Fruit fly (Drosophila melanogaster): Measurements from ENCODE around the gene Mnt.

Mnt gene

DNA sequence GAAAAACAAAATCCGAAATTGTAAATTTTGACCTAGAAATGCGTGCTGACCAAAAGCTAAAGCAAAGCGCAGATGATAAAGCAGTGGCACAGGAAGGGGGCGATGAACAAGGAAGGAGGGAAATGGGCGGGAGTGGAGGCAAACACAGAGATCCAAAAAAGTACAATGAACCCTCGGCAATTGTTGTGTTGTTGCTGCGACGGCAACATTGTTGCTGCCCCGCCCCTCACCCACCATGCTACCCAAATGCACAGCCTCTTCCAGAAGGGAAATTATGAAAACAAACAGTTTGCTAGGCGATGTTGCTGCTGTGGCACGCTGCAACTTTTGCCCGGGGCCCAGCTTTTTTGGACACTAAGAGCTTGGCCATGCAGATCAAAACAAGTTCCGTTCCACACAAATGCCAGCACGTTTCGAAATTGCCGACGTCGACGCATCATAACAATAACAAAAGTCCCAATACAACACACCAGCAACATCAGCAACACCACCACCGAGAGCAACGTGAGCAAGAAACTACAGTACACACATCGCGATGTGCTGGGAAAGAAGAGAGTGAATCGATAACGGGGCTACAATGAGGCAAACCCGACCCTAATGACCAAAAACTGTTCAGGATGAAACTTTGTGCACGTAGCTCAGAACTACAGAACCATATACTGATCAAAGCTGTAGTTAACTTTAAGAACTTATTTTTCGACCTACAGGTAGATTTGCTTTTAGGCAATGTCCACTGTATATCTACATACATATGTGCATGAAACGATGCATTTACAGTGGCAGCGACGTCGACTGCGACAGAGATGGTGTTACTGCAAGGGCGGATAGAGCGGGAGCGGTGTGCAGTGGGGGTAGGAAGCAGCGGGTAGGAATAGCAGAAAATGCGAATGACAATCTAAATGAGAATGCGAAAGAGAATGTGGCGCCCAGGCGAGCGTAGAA lies 15.1 kb downstream of the Mnt start (continued):
- TF ChIP-seq wdn (GFP tag; IDR thresholded peaks at IDR 0.05) (no peak), gcm2 (GFP tag; optimal IDR thresholded peaks at IDR 0.05) (peak; percentile 17), klu (GFP tag; IDR thresholded peaks at IDR 0.05) (no peak), cad (GFP tag; optimal IDR thresholded peaks at IDR 0.05) (no peak), Chrac-16 (GFP tag; optimal IDR thresholded peaks at IDR 0.05) (peak; percentile 44), fd64A (GFP tag; optimal IDR thresholded peaks at IDR 0.05) (peak; percentile 57), CG10147 (GFP tag; optimal IDR thresholded peaks at IDR 0.05) (no peak), sens (GFP tag) (peak; percentile 97), lov (optimal IDR thresholded peaks at IDR 0.05) (no peak), lov (GFP tag; IDR thresholded peaks at IDR 0.05) (no peak), scrt (GFP tag; optimal IDR thresholded peaks at IDR 0.05) (peak; percentile 39), Dll (GFP tag; IDR thresholded peaks at IDR 0.05; ENCODE audit: partially characterized antibody) (no peak), run (tag; optimal IDR thresholded peaks at IDR 0.05) (peak; percentile 52), btn (GFP tag; optimal IDR thresholded peaks at IDR 0.05) (peak; percentile 60), Side (GFP tag; optimal IDR thresholded peaks at IDR 0.05) (peak; percentile 72), Meics (GFP tag; optimal IDR thresholded peaks at IDR 0.05) (no peak), ems (GFP tag; optimal IDR thresholded peaks at IDR 0.05) (peak; percentile 12), br (optimal IDR thresholded peaks at IDR 0.05) (no peak), mirr (GFP tag; optimal IDR thresholded peaks at IDR 0.05) (no peak), Atf-2 (GFP tag; optimal IDR thresholded peaks at IDR 0.05) (peak; percentile 24), Rx (GFP tag; IDR thresholded peaks at IDR 0.05) (peak; percentile 72), wek (GFP tag; optimal IDR thresholded peaks at IDR 0.05) (peak; percentile 62), CG2678 (tag; optimal IDR thresholded peaks at IDR 0.05) (peak; percentile 82), sim (GFP tag; IDR thresholded peaks at IDR 0.05) (peak; percentile 21; the same call in 1 of the 2 replicates), so (GFP tag; IDR thresholded peaks at IDR 0.05) (peak; percentile 58; the same call in 1 of the 3 replicates), CG8089 (GFP tag; optimal IDR thresholded peaks at IDR 0.05) (peak; percentile 47), CG12071 (GFP tag; optimal IDR thresholded peaks at IDR 0.05) (peak; percentile 50), vnd (GFP tag; IDR thresholded peaks at IDR 0.05; ENCODE audit: partially characterized antibody) (no peak), CG1529 (GFP tag; optimal IDR thresholded peaks at IDR 0.05) (peak; percentile 65), Elba2 (GFP tag; optimal IDR thresholded peaks at IDR 0.05) (no peak), sqz (GFP tag; optimal IDR thresholded peaks at IDR 0.05) (peak; percentile 24), CG31388 (GFP tag; optimal IDR thresholded peaks at IDR 0.05) (no peak), pfk (GFP tag; optimal IDR thresholded peaks at IDR 0.05) (no peak), prd (optimal IDR thresholded peaks at IDR 0.05) (no peak), prd (GFP tag; IDR thresholded peaks at IDR 0.05) (peak; percentile 83), CG7786 (GFP tag; optimal IDR thresholded peaks at IDR 0.05) (peak; percentile 64), CG9609 (GFP tag; optimal IDR thresholded peaks at IDR 0.05) (peak; percentile 68), CG1233 (GFP tag; optimal IDR thresholded peaks at IDR 0.05) (peak; percentile 28), E2f2 (GFP tag; IDR thresholded peaks at IDR 0.05) (peak; percentile 38; the same call in 1 of the 2 replicates), Jarid2 (GFP tag; optimal IDR thresholded peaks at IDR 0.05) (peak; percentile 18), CG17359 (tag; optimal IDR thresholded peaks at IDR 0.05) (peak; percentile 79), wor (GFP tag; IDR thresholded peaks at IDR 0.05) (peak; percentile 65), gro (GFP tag; optimal IDR thresholded peaks at IDR 0.05) (no peak), zfh1 (GFP tag; IDR thresholded peaks at IDR 0.05) (peak; percentile 81), CG6854 (GFP tag; optimal IDR thresholded peaks at IDR 0.05) (no peak), lilli (GFP tag; optimal IDR thresholded peaks at IDR 0.05) (peak; percentile 34), nmo (GFP tag; optimal IDR thresholded peaks at IDR 0.05) (peak; percentile 81), Hsf (GFP tag; optimal IDR thresholded peaks at IDR 0.05) (peak; percentile 55), Atf6 (GFP tag; IDR thresholded peaks at IDR 0.05) (no peak), CrebB (tag; optimal IDR thresholded peaks at IDR 0.05) (no peak), H2.0 (GFP tag; IDR thresholded peaks at IDR 0.05) (peak; percentile 68)
